Fruit fly (Drosophila melanogaster): ENCODE results near the gene CG14257.

DNA sequence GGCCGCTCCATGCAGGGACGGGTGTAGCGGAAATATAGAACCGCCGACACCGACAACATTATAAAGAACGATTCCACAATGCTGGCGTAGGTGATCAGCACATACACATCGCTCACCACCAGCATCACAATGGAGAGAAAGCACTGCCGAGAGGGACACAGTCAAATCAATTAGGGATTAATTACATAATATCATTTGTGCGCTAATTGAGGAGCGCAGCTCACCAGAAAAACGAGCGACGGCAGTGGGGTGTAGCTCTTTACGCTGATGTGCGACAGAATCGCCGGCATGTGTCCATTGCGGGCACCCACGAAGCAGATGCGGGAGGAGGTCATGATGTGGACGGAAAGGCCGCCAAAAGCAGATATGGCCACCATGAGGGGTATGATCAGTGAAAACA lies 33.8 kb downstream of the CG14257 start:
- TF ChIP-seq EcR (GFP tag; optimal IDR thresholded peaks at IDR 0.05) (no peak), CG8301 (tag; optimal IDR thresholded peaks at IDR 0.05) (no peak), Pif1B (GFP tag; optimal IDR thresholded peaks at IDR 0.05) (no peak), CG13204 (GFP tag; optimal IDR thresholded peaks at IDR 0.05) (no peak)
